Worm (Caenorhabditis elegans): ENCODE results near the gene clec-191.

The clec-191 gene

DNA sequence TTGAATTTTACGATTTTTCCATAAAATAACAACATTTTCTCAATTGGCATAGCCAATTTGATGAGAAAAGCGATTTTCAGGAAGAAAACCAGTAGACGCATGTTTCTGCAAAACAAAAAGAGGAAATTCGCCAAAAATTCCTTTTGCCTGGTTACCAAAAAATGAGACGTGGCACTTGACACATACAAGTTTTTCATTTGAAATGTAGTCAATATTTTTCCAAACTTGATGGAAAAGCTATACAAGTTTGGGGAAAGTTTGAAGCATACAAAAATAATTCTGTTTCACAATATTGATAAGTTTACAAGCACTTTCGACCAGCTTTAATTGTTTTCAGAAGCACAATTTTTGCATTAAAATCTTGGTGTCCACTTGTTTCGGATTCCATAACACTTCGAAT, at the start of gene clec-191:
clec-191 (minus strand) TSS at position 101 of the 400 bp plus-strand sequence.
- TF ChIP-seq gmeb-1 (tag; optimal IDR thresholded peaks at IDR 0.05) (no peak), nhr-21 (tag; optimal IDR thresholded peaks at IDR 0.05) (no peak), F13H6.1 (tag; optimal IDR thresholded peaks at IDR 0.05) (no peak), alr-1 (tag; optimal IDR thresholded peaks at IDR 0.05) (no peak), lin-39 (tag; optimal IDR thresholded peaks at IDR 0.05) (no peak), ZK546.5 (tag; optimal IDR thresholded peaks at IDR 0.05) (no peak), aly-2 (tag; optimal IDR thresholded peaks at IDR 0.05) (no peak), nhr-6 (tag; optimal IDR thresholded peaks at IDR 0.05) (no peak), nhr-12 (tag; optimal IDR thresholded peaks at IDR 0.05) (no peak), zag-1 (tag; optimal IDR thresholded peaks at IDR 0.05) (no peak), ceh-82 (tag; optimal IDR thresholded peaks at IDR 0.05) (no peak), elt-3 (tag; optimal IDR thresholded peaks at IDR 0.05) (no peak), Y55F3AM.14 (GFP tag; optimal IDR thresholded peaks at IDR 0.05) (no peak), ceh-16 (tag; optimal IDR thresholded peaks at IDR 0.05) (no peak), snpc-4 (tag; optimal IDR thresholded peaks at IDR 0.05) (no peak), nhr-23 (tag; optimal IDR thresholded peaks at IDR 0.05) (no peak)

DNA sequence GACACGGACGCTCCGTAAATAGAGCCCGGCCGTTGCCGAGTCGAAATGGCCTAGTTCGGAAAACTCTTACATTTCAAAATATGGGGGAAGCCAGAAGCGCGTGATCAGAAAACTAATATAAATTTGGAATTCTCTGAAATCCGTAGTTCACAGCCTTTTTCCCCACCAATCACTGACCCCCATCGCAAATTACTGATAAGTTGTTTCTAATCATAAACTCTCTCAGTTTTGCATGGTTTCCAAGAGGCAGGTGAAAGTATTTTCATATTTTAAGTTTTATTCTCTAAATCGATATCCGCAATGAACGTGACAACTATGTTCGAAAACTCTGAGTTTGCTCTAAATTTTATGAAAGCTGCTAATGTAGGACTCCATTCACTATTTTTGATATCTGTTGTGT, 48.6 kb upstream of the clec-191 start, which contains the start of gene srz-74:
srz-74 (plus strand) TSS at position 301 of the 400 bp plus-strand sequence.
- no peak for TF ChIP-seq unc-39 (tag; optimal IDR thresholded peaks at IDR 0.05)
- no peak for TF ChIP-seq lin-11 (tag; optimal IDR thresholded peaks at IDR 0.05)
- no peak for TF ChIP-seq ztf-11 (tag; optimal IDR thresholded peaks at IDR 0.05)
- TF ChIP-seq dmd-4 (tag; optimal IDR thresholded peaks at IDR 0.05), result no peak
- no peak for TF ChIP-seq crh-2 (tag; optimal IDR thresholded peaks at IDR 0.05)
- TF ChIP-seq nhr-11 (tag; optimal IDR thresholded peaks at IDR 0.05), result no peak
- TF ChIP-seq sem-4 (tag; optimal IDR thresholded peaks at IDR 0.05), result no peak

DNA sequence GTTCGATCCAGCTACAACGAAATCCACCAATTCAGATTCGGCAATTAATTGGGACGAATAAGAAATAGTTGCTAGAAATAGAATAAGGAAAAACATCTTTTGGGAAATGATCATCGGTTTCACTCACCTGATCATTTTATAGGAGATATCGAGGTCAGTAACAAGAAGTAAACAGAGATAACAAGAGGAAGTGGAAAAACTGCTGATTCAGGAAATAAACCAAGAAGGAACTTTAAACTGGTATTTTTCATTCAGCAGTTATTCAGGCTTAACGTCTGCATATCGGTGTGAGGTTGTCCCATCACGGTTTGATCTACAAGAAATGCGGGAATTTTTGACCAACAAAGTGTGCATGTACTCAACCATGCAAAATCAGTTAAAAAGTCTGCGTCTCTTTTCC, 48.0 kb upstream of the clec-191 start, which contains the start of gene K03D3.2:
K03D3.2 (minus strand) TSS at position 101 of the 400 bp plus-strand sequence.
- TF ChIP-seq ceh-82 (tag; optimal IDR thresholded peaks at IDR 0.05) (no peak), egl-27 (tag; optimal IDR thresholded peaks at IDR 0.05) (no peak), ZK546.5 (tag; optimal IDR thresholded peaks at IDR 0.05) (no peak), nhr-21 (tag; optimal IDR thresholded peaks at IDR 0.05) (no peak), nhr-77 (tag; optimal IDR thresholded peaks at IDR 0.05) (no peak), blmp-1 (tag; optimal IDR thresholded peaks at IDR 0.05; ENCODE audit: insufficient read depth) (no peak), mdl-1 (tag; optimal IDR thresholded peaks at IDR 0.05) (no peak), snpc-4 (tag; optimal IDR thresholded peaks at IDR 0.05) (no peak), lin-11 (tag; optimal IDR thresholded peaks at IDR 0.05) (no peak), C34F6.9 (tag; optimal IDR thresholded peaks at IDR 0.05) (no peak), unc-55 (GFP tag; optimal IDR thresholded peaks at IDR 0.05) (no peak), elt-3 (tag; optimal IDR thresholded peaks at IDR 0.05) (no peak), Y55F3AM.14 (GFP tag; optimal IDR thresholded peaks at IDR 0.05) (no peak), nhr-10 (tag; optimal IDR thresholded peaks at IDR 0.05) (no peak), gmeb-1 (tag; optimal IDR thresholded peaks at IDR 0.05) (no peak), zag-1 (tag; optimal IDR thresholded peaks at IDR 0.05) (no peak), sem-4 (tag; optimal IDR thresholded peaks at IDR 0.05) (no peak), sma-9 (GFP tag; optimal IDR thresholded peaks at IDR 0.05) (no peak), sma-9 (tag; optimal IDR thresholded peaks at IDR 0.05) (no peak)

DNA sequence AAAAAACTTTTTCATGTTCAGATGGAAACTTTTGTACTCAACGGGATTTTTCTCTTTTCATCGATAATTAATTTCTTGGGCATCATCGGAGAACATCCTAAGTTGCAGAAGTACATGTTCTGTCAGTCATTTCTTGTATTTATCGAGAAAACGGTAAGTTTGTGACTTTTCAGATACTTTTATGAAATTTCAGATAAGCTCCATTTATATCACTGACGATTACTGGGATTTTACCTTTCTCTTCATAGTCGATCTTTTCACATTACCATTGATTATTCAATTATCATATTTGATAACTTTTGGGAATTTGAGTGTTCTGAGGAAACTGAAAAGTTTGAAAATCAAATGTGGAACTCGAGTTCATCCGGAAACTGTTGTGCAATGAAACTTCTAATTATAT, 44.1 kb upstream of the clec-191 start, which contains the start of gene srz-105:
srz-105 (plus strand) TSS at position 301 of the 400 bp plus-strand sequence.
- TF ChIP-seq ceh-16 (tag; optimal IDR thresholded peaks at IDR 0.05) (no peak), nhr-6 (tag; optimal IDR thresholded peaks at IDR 0.05) (no peak), nhr-77 (tag; optimal IDR thresholded peaks at IDR 0.05) (no peak), ama-1 (optimal IDR thresholded peaks at IDR 0.05) (no peak), ztf-4 (tag; optimal IDR thresholded peaks at IDR 0.05) (no peak)

DNA sequence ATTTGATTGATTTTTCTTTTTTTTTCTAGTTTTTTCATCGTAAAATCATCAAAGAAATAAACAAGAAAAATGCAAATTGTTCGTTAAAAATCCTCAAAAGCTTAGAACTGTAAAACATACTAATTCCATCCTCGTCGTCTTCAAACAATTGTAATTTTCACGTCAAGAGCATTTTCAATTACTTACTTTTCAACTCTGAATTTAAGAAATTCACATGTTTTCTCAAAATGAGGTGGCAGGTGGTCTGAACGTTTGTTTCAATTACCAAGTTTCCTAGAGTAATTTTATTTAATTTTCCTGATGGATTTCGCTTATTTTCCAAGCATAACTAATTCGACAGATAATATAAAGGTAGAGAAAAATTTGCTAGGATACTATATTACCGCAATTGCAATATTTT, 42.9 kb upstream of the clec-191 start, which contains the start of gene srz-104:
srz-104 (plus strand) TSS at position 301 of the 400 bp plus-strand sequence.
- TF ChIP-seq nhr-12 (tag; optimal IDR thresholded peaks at IDR 0.05), result no peak
- no peak for TF ChIP-seq ceh-82 (tag; optimal IDR thresholded peaks at IDR 0.05)
- no peak for TF ChIP-seq nhr-129 (tag; optimal IDR thresholded peaks at IDR 0.05)
- TF ChIP-seq dmd-4 (tag; optimal IDR thresholded peaks at IDR 0.05), result no peak
- no peak for TF ChIP-seq mab-5 (tag; optimal IDR thresholded peaks at IDR 0.05)

Data from whole organism, L2 larva.